Worm (Caenorhabditis elegans) whole organism, L2 larva: ENCODE measurements around the gene clec-143.

Experiments used
- C34F6.9 ChIP-seq: fragments of 150-350 bp; optimal IDR thresholded peaks from 2 replicates; lab custom pipeline; 2014; ENCODE audit warnings: missing biosample characterization, missing genetic modification characterization
- F13H6.1 ChIP-seq: sonication (generic microtip); optimal IDR thresholded peaks from 2 replicates; lab custom pipeline; 2016; ENCODE audit warnings: missing genetic modification characterization, missing compliant biosample characterization
- Y55F3AM.14 ChIP-seq: fragments of 200-800 bp; sonication (Bioruptor generic); optimal IDR thresholded peaks from 2 replicates; lab custom pipeline; 2018; ENCODE audit warnings: mild to moderate bottlenecking, missing genetic modification characterization, missing compliant biosample characterization
- ZK546.5 ChIP-seq: sonication (generic microtip); optimal IDR thresholded peaks from 2 replicates; lab custom pipeline; 2017; ENCODE audit warnings: missing biosample characterization, missing genetic modification characterization
- alr-1 ChIP-seq: fragments of 150-350 bp; optimal IDR thresholded peaks from 2 replicates; lab custom pipeline; 2014; ENCODE audit warnings: missing biosample characterization, missing genetic modification characterization
- aly-2 ChIP-seq: fragments of 150-350 bp; optimal IDR thresholded peaks from 2 replicates; lab custom pipeline; 2014; ENCODE audit warnings: missing biosample characterization, missing genetic modification characterization
- ama-1 ChIP-seq: fragments of 150-350 bp; optimal IDR thresholded peaks from 2 replicates; lab custom pipeline; 2018; ENCODE audit warnings: inconsistent platforms
- blmp-1 ChIP-seq: sonication (generic microtip); optimal IDR thresholded peaks from 2 replicates; lab custom pipeline; 2017; ENCODE audit warnings: missing genetic modification characterization, mild to moderate bottlenecking, missing compliant biosample characterization, antibody characterized with exemption, moderate library complexity; ENCODE audit not compliant: insufficient read depth
- ceh-16 ChIP-seq: fragments of 150-350 bp; optimal IDR thresholded peaks from 2 replicates; lab custom pipeline; 2014; ENCODE audit warnings: missing biosample characterization, missing genetic modification characterization
- ceh-82 ChIP-seq: fragments of 150-350 bp; optimal IDR thresholded peaks from 2 replicates; lab custom pipeline; 2014; ENCODE audit warnings: missing biosample characterization, missing genetic modification characterization
- crh-2 ChIP-seq: sonication (generic microtip); optimal IDR thresholded peaks from 2 replicates; lab custom pipeline; 2017; ENCODE audit warnings: missing biosample characterization, missing genetic modification characterization
- egl-27 ChIP-seq: sonication (generic microtip); optimal IDR thresholded peaks from 3 replicates; lab custom pipeline; 2017; ENCODE audit warnings: missing biosample characterization, missing genetic modification reagents, missing genetic modification characterization
- elt-1 ChIP-seq: fragments of 150-350 bp; optimal IDR thresholded peaks from 2 replicates; lab custom pipeline; 2014; ENCODE audit warnings: missing biosample characterization, missing genetic modification characterization
- elt-3 ChIP-seq: sonication (generic microtip); optimal IDR thresholded peaks from 2 replicates; lab custom pipeline; 2017; ENCODE audit warnings: missing biosample characterization, missing genetic modification characterization
- fos-1 ChIP-seq: fragments of 150-350 bp; optimal IDR thresholded peaks from 2 replicates; lab custom pipeline; 2014; ENCODE audit warnings: missing biosample characterization, missing genetic modification characterization
- gmeb-1 ChIP-seq: fragments of 150-350 bp; optimal IDR thresholded peaks from 2 replicates; lab custom pipeline; 2014; ENCODE audit warnings: missing biosample characterization, missing genetic modification characterization
- lin-11 ChIP-seq: fragments of 150-350 bp; sonication (generic microtip); optimal IDR thresholded peaks from 2 replicates; lab custom pipeline; 2014; ENCODE audit warnings: missing biosample characterization, missing genetic modification characterization, inconsistent platforms, mixed read lengths
- lin-13 ChIP-seq: fragments of 150-350 bp; optimal IDR thresholded peaks from 2 replicates; lab custom pipeline; 2014; ENCODE audit warnings: missing biosample characterization, missing genetic modification reagents, missing genetic modification characterization
- lin-39 ChIP-seq: fragments of 150-350 bp; optimal IDR thresholded peaks from 2 replicates; lab custom pipeline; 2014; ENCODE audit warnings: missing biosample characterization, missing genetic modification reagents, missing genetic modification characterization
- lsy-2 ChIP-seq, 2 experiments: fragments of 150-350 bp in 1 of 2; sonication (generic microtip) in 1 of 2; optimal IDR thresholded peaks; 2 replicates each; lab custom pipeline; 2014 to 2017; ENCODE audit warnings: missing biosample characterization in 2 of 2, missing genetic modification characterization in 2 of 2
- mab-5 ChIP-seq: fragments of 150-350 bp; optimal IDR thresholded peaks from 2 replicates; lab custom pipeline; 2014; ENCODE audit warnings: missing biosample characterization, missing genetic modification characterization
- mbf-1 ChIP-seq: sonication (generic microtip); optimal IDR thresholded peaks from 2 replicates; lab custom pipeline; 2017; ENCODE audit warnings: missing biosample characterization, missing genetic modification characterization
- mdl-1 ChIP-seq, 2 experiments: fragments of 150-350 bp in 1 of 2; sonication (generic microtip) in 1 of 2; optimal IDR thresholded peaks; 2 replicates each; lab custom pipeline; 2017; ENCODE audit warnings: missing biosample characterization in 2 of 2, missing genetic modification characterization in 2 of 2
- nhr-10 ChIP-seq: sonication (generic microtip); optimal IDR thresholded peaks from 2 replicates; lab custom pipeline; 2017; ENCODE audit warnings: missing biosample characterization, missing genetic modification characterization
- nhr-11 ChIP-seq: fragments of 150-350 bp; optimal IDR thresholded peaks from 2 replicates; lab custom pipeline; 2014; ENCODE audit warnings: missing biosample characterization, missing genetic modification characterization
- nhr-12 ChIP-seq: fragments of 150-350 bp; optimal IDR thresholded peaks from 2 replicates; lab custom pipeline; 2014; ENCODE audit warnings: missing biosample characterization, missing genetic modification characterization
- nhr-129 ChIP-seq: fragments of 150-350 bp; optimal IDR thresholded peaks from 2 replicates; lab custom pipeline; 2014; ENCODE audit warnings: missing biosample characterization, missing genetic modification characterization
- nhr-21 ChIP-seq: fragments of 150-350 bp; optimal IDR thresholded peaks from 2 replicates; lab custom pipeline; 2014; ENCODE audit warnings: missing biosample characterization, missing genetic modification characterization
- nhr-23 ChIP-seq: fragments of 150-350 bp; optimal IDR thresholded peaks from 2 replicates; lab custom pipeline; 2014; ENCODE audit warnings: missing biosample characterization, missing genetic modification reagents, missing genetic modification characterization
- nhr-237 ChIP-seq: fragments of 150-350 bp; optimal IDR thresholded peaks from 2 replicates; lab custom pipeline; 2014; ENCODE audit warnings: missing biosample characterization, missing genetic modification characterization
- nhr-25 ChIP-seq: fragments of 150-350 bp; sonication (generic microtip); optimal IDR thresholded peaks from 3 replicates; lab custom pipeline; 2014; ENCODE audit warnings: missing biosample characterization, missing genetic modification characterization
- nhr-6 ChIP-seq: fragments of 150-350 bp; optimal IDR thresholded peaks from 2 replicates; lab custom pipeline; 2014; ENCODE audit warnings: missing biosample characterization, missing genetic modification characterization
- nhr-77 ChIP-seq: fragments of 150-350 bp; optimal IDR thresholded peaks from 2 replicates; lab custom pipeline; 2014; ENCODE audit warnings: missing biosample characterization, missing genetic modification characterization
- peb-1 ChIP-seq: fragments of 150-350 bp; optimal IDR thresholded peaks from 2 replicates; lab custom pipeline; 2014; ENCODE audit warnings: missing biosample characterization, missing genetic modification characterization
- sem-4 ChIP-seq: fragments of 150-350 bp; optimal IDR thresholded peaks from 2 replicates; lab custom pipeline; 2014; ENCODE audit warnings: missing biosample characterization, missing genetic modification reagents, missing genetic modification characterization
- skn-1 ChIP-seq: sonication (generic microtip); optimal IDR thresholded peaks from 2 replicates; lab custom pipeline; 2017; ENCODE audit warnings: missing biosample characterization, missing genetic modification characterization
- sma-3 ChIP-seq: sonication (generic microtip); optimal IDR thresholded peaks from 2 replicates; lab custom pipeline; 2016; ENCODE audit warnings: missing genetic modification reagents, missing genetic modification characterization, missing compliant biosample characterization
- sma-9 ChIP-seq, 2 experiments: fragments of 150-350 bp in 1 of 2; sonication (generic microtip) in 1 of 2; optimal IDR thresholded peaks; 2 replicates each; lab custom pipeline; 2014 to 2016; ENCODE audit warnings: missing genetic modification characterization in 2 of 2, mild to moderate bottlenecking in 1 of 2, missing biosample characterization in 1 of 2, missing compliant biosample characterization in 1 of 2, missing genetic modification reagents in 1 of 2, moderate library complexity in 1 of 2
- snpc-4 ChIP-seq: fragments of 150-350 bp; optimal IDR thresholded peaks from 2 replicates; lab custom pipeline; 2014; ENCODE audit warnings: missing biosample characterization, missing genetic modification characterization
- unc-39 ChIP-seq: fragments of 150-350 bp; optimal IDR thresholded peaks from 2 replicates; lab custom pipeline; 2014; ENCODE audit warnings: missing biosample characterization, missing genetic modification characterization
- unc-55 ChIP-seq: fragments of 150-350 bp; sonication (generic microtip); optimal IDR thresholded peaks from 3 replicates; lab custom pipeline; 2014; ENCODE audit warnings: missing biosample characterization, missing genetic modification reagents, missing genetic modification characterization
- unc-62 ChIP-seq: fragments of 150-350 bp; optimal IDR thresholded peaks from 2 replicates; lab custom pipeline; 2014; ENCODE audit warnings: missing biosample characterization, missing genetic modification reagents, missing genetic modification characterization
- zag-1 ChIP-seq: fragments of 150-350 bp; optimal IDR thresholded peaks from 2 replicates; lab custom pipeline; 2014; ENCODE audit warnings: missing biosample characterization, missing genetic modification characterization
- ztf-1 ChIP-seq: fragments of 200-800 bp; sonication (Bioruptor generic); conservative IDR thresholded peaks from 2 replicates; pipeline ENCODE4 v1.3.6; 2022; ENCODE audit warnings: missing genetic modification characterization, missing compliant biosample characterization
- ztf-11 ChIP-seq: sonication (generic microtip); optimal IDR thresholded peaks from 2 replicates; lab custom pipeline; 2017; ENCODE audit warnings: missing biosample characterization, missing genetic modification characterization
- ztf-4 ChIP-seq: fragments of 150-350 bp; optimal IDR thresholded peaks from 2 replicates; lab custom pipeline; 2014; ENCODE audit warnings: missing biosample characterization, missing genetic modification characterization

clec-143 gene

ce11 chrII:10450335-10450734 is 19.8 kb downstream of the clec-143 start (continued):
- TF ChIP-seq nhr-11 (tag; lab: Kevin White, UChicago) (no peak), elt-3 (tag; lab: Kevin White, UChicago) (no peak), nhr-6 (tag; lab: Kevin White, UChicago) (peak; percentile 15), ztf-1 (no peak)
- TF ChIP-seq, all 48 proteins: peak for 10

DNA sequence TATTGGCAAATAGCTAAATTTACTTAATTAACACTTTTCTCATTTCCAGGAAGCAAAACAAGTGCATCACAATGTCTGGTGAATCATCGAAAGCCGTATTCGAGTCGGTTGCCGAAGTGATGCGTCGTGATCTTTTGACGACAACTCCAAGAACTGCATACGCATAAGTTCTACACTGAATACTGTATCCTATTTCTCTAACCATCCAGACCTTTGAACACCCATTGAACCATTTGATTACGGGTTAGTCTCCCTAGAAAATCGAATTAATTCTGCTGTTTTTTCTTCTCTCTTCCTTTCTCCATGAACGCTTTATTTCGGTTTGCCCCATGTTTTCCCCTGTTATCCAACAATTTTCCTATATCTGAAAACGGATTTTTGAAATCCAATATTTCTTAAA is 20.4 kb downstream of the clec-143 start, which contains the start of gene lin-56:
Gene lin-56 (plus strand): TSS at position 301 of the 400 bp plus-strand sequence.
- TF ChIP-seq fos-1 (tag; lab: Kevin White, UChicago) (no peak), mab-5 (tag; lab: Kevin White, UChicago) (no peak), lin-11 (tag; lab: Kevin White, UChicago) (no peak), lsy-2 (tag; optimal IDR thresholded peaks at IDR 0.05; lab: Kevin White, UChicago) (no peak), F13H6.1 (tag; lab: Kevin White, UChicago) (no peak)

DNA sequence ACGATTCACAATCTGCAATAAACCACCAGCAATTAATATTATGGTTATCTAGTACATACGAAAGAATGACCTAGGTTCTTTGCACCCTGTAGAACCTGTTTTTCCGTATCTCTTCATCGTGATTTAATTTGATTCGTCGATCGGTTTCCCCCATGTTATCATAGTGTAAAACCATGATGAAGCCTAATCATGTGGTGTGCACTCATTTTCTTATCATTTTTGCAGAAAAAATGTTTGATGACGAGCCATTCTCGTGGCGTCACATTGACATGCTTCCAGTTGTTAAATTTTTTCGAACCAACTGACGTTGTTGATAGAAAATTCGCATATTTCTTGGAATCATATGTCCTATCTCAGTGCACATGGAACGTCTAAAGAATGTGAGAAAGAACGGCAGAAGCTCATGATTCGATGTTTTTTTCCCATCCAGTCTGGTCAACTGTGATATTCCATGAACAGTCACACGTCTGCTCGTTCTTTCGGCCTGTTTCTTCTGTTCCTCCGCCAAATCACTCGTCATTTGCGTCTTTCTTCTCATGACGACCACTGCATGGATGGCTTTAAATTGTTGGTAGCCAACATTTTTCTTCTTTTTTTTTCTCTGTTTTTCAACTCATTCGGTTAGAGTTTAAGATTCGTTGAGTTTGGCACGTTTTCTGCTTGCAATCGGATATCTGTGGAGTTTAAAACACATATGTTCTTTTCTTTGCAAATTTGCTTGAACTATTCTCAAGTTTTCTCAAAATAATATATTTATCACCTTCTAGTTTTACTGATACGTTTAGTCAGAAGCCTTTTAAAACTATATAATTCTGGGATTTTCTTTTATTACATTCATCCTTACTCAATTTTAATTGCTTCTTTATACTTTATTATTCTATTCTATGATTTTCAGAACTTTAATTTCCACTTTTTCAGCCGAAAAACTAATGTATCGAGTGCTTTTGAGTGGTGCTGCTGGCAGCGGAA is 22.5 kb downstream of the clec-143 start, which contains the start of gene ZK673.2:
Gene ZK673.2 (plus strand): TSS at position 919 of the 969 bp plus-strand sequence.
- TF ChIP-seq nhr-11 (tag; lab: Kevin White, UChicago) = no peak
- no peak for TF ChIP-seq nhr-77 (tag; lab: Kevin White, UChicago)
- TF ChIP-seq crh-2 = peak; percentile 60
- TF ChIP-seq mab-5 (tag; lab: Kevin White, UChicago) = no peak
- peak; percentile 12 for TF ChIP-seq F13H6.1 (tag; lab: Kevin White, UChicago)
- TF ChIP-seq nhr-237 (tag; lab: Kevin White, UChicago) = no peak
- TF ChIP-seq ceh-82 = no peak
- no peak for TF ChIP-seq peb-1 (tag; lab: Kevin White, UChicago)
- TF ChIP-seq skn-1 (tag; lab: Kevin White, UChicago) = no peak
- no peak for TF ChIP-seq nhr-10
- TF ChIP-seq mbf-1 (tag; lab: Kevin White, UChicago) = no peak
- TF ChIP-seq lin-11 (tag; lab: Kevin White, UChicago) = no peak
- no peak for TF ChIP-seq aly-2 (tag; lab: Kevin White, UChicago)
- TF ChIP-seq sma-3 (GFP tag; lab: Kevin White, UChicago) = peak; percentile 62
- peak; percentile 79 for TF ChIP-seq sma-9 (GFP tag; optimal IDR thresholded peaks at IDR 0.05; lab: Kevin White, UChicago)
- no peak for TF ChIP-seq sma-9 (tag; optimal IDR thresholded peaks at IDR 0.05; lab: Kevin White, UChicago)
- TF ChIP-seq unc-39 = no peak
- TF ChIP-seq nhr-6 (tag; lab: Kevin White, UChicago) = no peak
- peak; percentile 55 for TF ChIP-seq Y55F3AM.14 (GFP tag; lab: Kevin White, UChicago)
- peak; percentile 6 for TF ChIP-seq ama-1 (lab: Kevin White, UChicago)
- TF ChIP-seq nhr-23 (tag; lab: Kevin White, UChicago) = no peak
- no peak for TF ChIP-seq ceh-16
- peak; percentile 71 for TF ChIP-seq gmeb-1 (tag; lab: Kevin White, UChicago)
- TF ChIP-seq mdl-1 (tag; optimal IDR thresholded peaks at IDR 0.05; lab: Kevin White, UChicago) = peak in 1 of 2 experiments; percentile 68
- TF ChIP-seq nhr-25 (tag; lab: Kevin White, UChicago) = peak; percentile 88
- no peak for TF ChIP-seq unc-62 (GFP tag; lab: Kevin White, UChicago)
- no peak for TF ChIP-seq lin-39 (tag; lab: Kevin White, UChicago)
- TF ChIP-seq ztf-1 = no peak
- TF ChIP-seq elt-3 (tag; lab: Kevin White, UChicago) = no peak
- TF ChIP-seq zag-1 = no peak
- no peak for TF ChIP-seq elt-1 (tag; lab: Kevin White, UChicago)
- TF ChIP-seq ztf-4 = no peak
- peak; percentile 45 for TF ChIP-seq blmp-1 (tag; lab: Kevin White, UChicago)
- TF ChIP-seq ZK546.5 (tag; lab: Kevin White, UChicago) = no peak
- no peak for TF ChIP-seq nhr-12 (tag; lab: Kevin White, UChicago)
- no peak for TF ChIP-seq lin-13 (GFP tag; lab: Kevin White, UChicago)
- peak; percentile 85 for TF ChIP-seq fos-1 (tag; lab: Kevin White, UChicago)
- no peak for TF ChIP-seq sem-4
- TF ChIP-seq nhr-129 (tag; lab: Kevin White, UChicago) = peak; percentile 56
- TF ChIP-seq lsy-2 (tag; optimal IDR thresholded peaks at IDR 0.05; lab: Kevin White, UChicago) = peak in 1 of 2 experiments; percentile 32
- TF ChIP-seq alr-1 = no peak
- no peak for TF ChIP-seq unc-55
- TF ChIP-seq ztf-11 = no peak
- TF ChIP-seq C34F6.9 (tag; lab: Kevin White, UChicago) = peak; percentile 32
- no peak for TF ChIP-seq snpc-4 (tag; lab: Kevin White, UChicago)
- TF ChIP-seq egl-27 (tag; lab: Kevin White, UChicago) = no peak
- TF ChIP-seq nhr-21 (tag; lab: Kevin White, UChicago) = peak; percentile 83
